Worm (Caenorhabditis elegans) whole organism, L1 larva: Measurements from ENCODE around the gene T13C5.2.

ENCODE experiments used
- C04F5.9 ChIP-seq: sonication (generic microtip); optimal IDR thresholded peaks from 2 replicates; lab custom pipeline; 2016; ENCODE audit warnings: missing genetic modification characterization, missing compliant biosample characterization
- C16A3.4 ChIP-seq: fragments of 150-350 bp; optimal IDR thresholded peaks from 2 replicates; lab custom pipeline; 2014; ENCODE audit warnings: missing biosample characterization, missing genetic modification characterization
- F16B12.6 ChIP-seq: fragments of 150-350 bp; optimal IDR thresholded peaks from 2 replicates; lab custom pipeline; 2014; ENCODE audit warnings: missing biosample characterization, missing genetic modification characterization
- blmp-1 ChIP-seq: fragments of 150-350 bp; optimal IDR thresholded peaks from 2 replicates; lab custom pipeline; 2014; ENCODE audit warnings: missing biosample characterization, missing genetic modification characterization
- ceh-82 ChIP-seq, 3 experiments: fragments of 150-350 bp in 1 of 3; sonication (generic microtip) in 2 of 3; optimal IDR thresholded peaks; 2 replicates each; lab custom pipeline; 2014 to 2017; ENCODE audit warnings: missing biosample characterization in 3 of 3, missing genetic modification characterization in 3 of 3
- ceh-88 ChIP-seq: fragments of 200-800 bp; sonication (Bioruptor generic); IDR thresholded peaks from 2 replicates; pipeline ENCODE4 v1.3.6; 2022; ENCODE audit warnings: missing genetic modification characterization, missing compliant biosample characterization
- ceh-90 ChIP-seq: sonication (generic microtip); optimal IDR thresholded peaks from 2 replicates; lab custom pipeline; 2016; ENCODE audit warnings: missing genetic modification characterization, missing compliant biosample characterization
- dpl-1 ChIP-seq, 3 experiments: fragments of 150-350 bp in 2 of 3; sonication (generic microtip) in 1 of 3; optimal IDR thresholded peaks; 2 replicates each; lab custom pipeline; 2014 to 2017; ENCODE audit warnings: missing biosample characterization in 3 of 3, missing genetic modification characterization in 3 of 3, missing genetic modification reagents in 3 of 3
- dsc-1 ChIP-seq: sonication (generic microtip); optimal IDR thresholded peaks from 2 replicates; lab custom pipeline; 2016; ENCODE audit warnings: mild to moderate bottlenecking, missing genetic modification characterization, missing compliant biosample characterization
- efl-1 ChIP-seq, 4 experiments: fragments of 150-350 bp; optimal IDR thresholded peaks in 3 of 4; peaks in 1 of 4; 1 replicate in 1 of 4; 2 replicates in 3 of 4; lab custom pipeline; 2014; ENCODE audit warnings: missing biosample characterization in 2 of 4, missing genetic modification characterization in 2 of 4, missing genetic modification reagents in 2 of 4
- efl-3 ChIP-seq: fragments of 200-800 bp; sonication (Bioruptor generic); optimal IDR thresholded peaks from 2 replicates; lab custom pipeline; 2018; ENCODE audit warnings: mild to moderate bottlenecking, missing genetic modification characterization, missing compliant biosample characterization
- egl-27 ChIP-seq, 2 experiments: fragments of 150-350 bp in 1 of 2; sonication (generic microtip); optimal IDR thresholded peaks; 3 replicates each; lab custom pipeline; 2017 to 2018; ENCODE audit warnings: missing biosample characterization in 2 of 2, missing genetic modification characterization in 2 of 2, missing genetic modification reagents in 2 of 2
- elt-2 ChIP-seq: sonication (generic microtip); optimal IDR thresholded peaks from 2 replicates; lab custom pipeline; 2016; ENCODE audit warnings: missing genetic modification characterization, mild to moderate bottlenecking, inconsistent platforms, missing compliant biosample characterization, missing genetic modification reagents
- ets-5 ChIP-seq: fragments of 200-800 bp; sonication (Bioruptor generic); IDR thresholded peaks from 2 replicates; pipeline ENCODE4 v1.3.6; 2022; ENCODE audit warnings: missing genetic modification characterization, missing compliant biosample characterization
- fkh-8 ChIP-seq: sonication (generic microtip); optimal IDR thresholded peaks from 2 replicates; lab custom pipeline; 2016; ENCODE audit warnings: mild to moderate bottlenecking, missing genetic modification characterization, missing compliant biosample characterization
- fos-1 ChIP-seq: fragments of 150-350 bp; optimal IDR thresholded peaks from 2 replicates; lab custom pipeline; 2014; ENCODE audit warnings: missing biosample characterization, missing genetic modification characterization
- grh-1 ChIP-seq: fragments of 200-800 bp; sonication (Bioruptor generic); IDR thresholded peaks from 2 replicates; pipeline ENCODE4 v1.3.6; 2022; ENCODE audit warnings: missing genetic modification reagents, missing genetic modification characterization, missing compliant biosample characterization
- hlh-17 ChIP-seq: fragments of 200-800 bp; sonication (Bioruptor generic); optimal IDR thresholded peaks from 2 replicates; lab custom pipeline; 2018; ENCODE audit warnings: missing genetic modification characterization, mild to moderate bottlenecking, missing compliant biosample characterization, moderate library complexity, borderline replicate concordance
- hlh-4 ChIP-seq: sonication (generic microtip); optimal IDR thresholded peaks from 2 replicates; lab custom pipeline; 2016; ENCODE audit warnings: mild to moderate bottlenecking, missing genetic modification characterization, missing compliant biosample characterization
- irx-1 ChIP-seq: sonication (generic microtip); optimal IDR thresholded peaks from 2 replicates; lab custom pipeline; 2016; ENCODE audit warnings: missing genetic modification characterization, missing compliant biosample characterization
- isw-1 ChIP-seq: fragments of 200-800 bp; sonication (Bioruptor generic); IDR thresholded peaks from 2 replicates; pipeline ENCODE4 v1.3.6; 2022; ENCODE audit warnings: missing genetic modification characterization, missing compliant biosample characterization
- lin-13 ChIP-seq: fragments of 150-350 bp; optimal IDR thresholded peaks from 2 replicates; lab custom pipeline; 2014; ENCODE audit warnings: missing biosample characterization, missing genetic modification reagents, missing genetic modification characterization
- lin-14 ChIP-seq: fragments of 200-800 bp; sonication (Bioruptor generic); optimal IDR thresholded peaks from 2 replicates; lab custom pipeline; 2018; ENCODE audit warnings: mild to moderate bottlenecking, missing genetic modification characterization, moderate library complexity, missing compliant biosample characterization
- lin-15B ChIP-seq: fragments of 150-350 bp; sonication (generic microtip); optimal IDR thresholded peaks from 3 replicates; lab custom pipeline; 2014; ENCODE audit warnings: missing biosample characterization, missing genetic modification characterization
- lin-35 ChIP-seq, 2 experiments: fragments of 150-350 bp; optimal IDR thresholded peaks; 2 replicates each; lab custom pipeline; 2014; ENCODE audit warnings: missing biosample characterization in 2 of 2, missing genetic modification characterization in 2 of 2, missing genetic modification reagents in 2 of 2
- lin-39 ChIP-seq: fragments of 150-350 bp; optimal IDR thresholded peaks from 2 replicates; lab custom pipeline; 2014; ENCODE audit warnings: missing biosample characterization, missing genetic modification reagents, missing genetic modification characterization
- lir-3 ChIP-seq: sonication (generic microtip); optimal IDR thresholded peaks from 2 replicates; lab custom pipeline; 2016; ENCODE audit warnings: mild to moderate bottlenecking, missing genetic modification characterization, moderate library complexity, missing compliant biosample characterization; ENCODE audit not compliant: poor library complexity
- mab-9 ChIP-seq: fragments of 200-800 bp; sonication (Bioruptor generic); IDR thresholded peaks from 2 replicates; pipeline ENCODE4 v1.3.6; 2022; ENCODE audit warnings: missing genetic modification reagents, missing genetic modification characterization, missing compliant biosample characterization
- mdl-1 ChIP-seq, 2 experiments: fragments of 150-350 bp; optimal IDR thresholded peaks; 2 replicates each; lab custom pipeline; 2014 to 2017; ENCODE audit warnings: missing biosample characterization in 2 of 2, missing genetic modification characterization in 2 of 2, inconsistent platforms in 1 of 2
- nhr-20 ChIP-seq: sonication (generic microtip); optimal IDR thresholded peaks from 2 replicates; lab custom pipeline; 2016; ENCODE audit warnings: mild to moderate bottlenecking, missing genetic modification characterization, missing compliant biosample characterization
- nhr-237 ChIP-seq: fragments of 150-350 bp; optimal IDR thresholded peaks from 2 replicates; lab custom pipeline; 2014; ENCODE audit warnings: missing biosample characterization, missing genetic modification characterization
- nhr-28 ChIP-seq: fragments of 150-350 bp; optimal IDR thresholded peaks from 2 replicates; lab custom pipeline; 2014; ENCODE audit warnings: missing biosample characterization, missing genetic modification characterization
- nhr-85 ChIP-seq: sonication (generic microtip); peaks from one replicate; lab custom pipeline; 2016; ENCODE audit warnings: missing genetic modification characterization, inconsistent platforms, missing compliant biosample characterization
- pag-3 ChIP-seq: sonication (generic microtip); optimal IDR thresholded peaks from 2 replicates; lab custom pipeline; 2017; ENCODE audit warnings: missing genetic modification characterization, mild to moderate bottlenecking, missing compliant biosample characterization, antibody characterized with exemption, borderline replicate concordance; ENCODE audit not compliant: insufficient read depth
- pax-3 ChIP-seq: fragments of 200-800 bp; sonication (Bioruptor generic); optimal IDR thresholded peaks from 2 replicates; lab custom pipeline; 2018; ENCODE audit warnings: mild to moderate bottlenecking, missing genetic modification characterization, moderate library complexity, missing compliant biosample characterization
- skn-1 ChIP-seq: fragments of 150-350 bp; optimal IDR thresholded peaks from 2 replicates; lab custom pipeline; 2014; ENCODE audit warnings: missing biosample characterization, missing genetic modification characterization
- snpc-4 ChIP-seq: fragments of 150-350 bp; optimal IDR thresholded peaks from 2 replicates; lab custom pipeline; 2014; ENCODE audit warnings: missing biosample characterization, missing genetic modification characterization
- snu-23 ChIP-seq: sonication (generic microtip); optimal IDR thresholded peaks from 2 replicates; lab custom pipeline; 2016; ENCODE audit warnings: missing genetic modification characterization, missing compliant biosample characterization
- sox-4 ChIP-seq: sonication (generic microtip); optimal IDR thresholded peaks from 2 replicates; lab custom pipeline; 2016; ENCODE audit warnings: missing genetic modification characterization, missing compliant biosample characterization
- sptf-1 ChIP-seq: fragments of 150-350 bp; optimal IDR thresholded peaks from 2 replicates; lab custom pipeline; 2014; ENCODE audit warnings: missing biosample characterization, missing genetic modification characterization
- tbx-2 ChIP-seq: sonication (generic microtip); optimal IDR thresholded peaks from 2 replicates; lab custom pipeline; 2016; ENCODE audit warnings: missing genetic modification characterization, missing compliant biosample characterization
- tlp-1 ChIP-seq: fragments of 150-350 bp; optimal IDR thresholded peaks from 2 replicates; lab custom pipeline; 2014; ENCODE audit warnings: missing biosample characterization, missing genetic modification characterization
- unc-86 ChIP-seq: sonication (generic microtip); optimal IDR thresholded peaks from 2 replicates; lab custom pipeline; 2016; ENCODE audit warnings: missing genetic modification characterization, missing compliant biosample characterization
- unc-98 ChIP-seq: fragments of 200-800 bp; sonication (Bioruptor generic); IDR thresholded peaks from 2 replicates; pipeline ENCODE4 v1.3.6; 2022; ENCODE audit warnings: missing genetic modification characterization, missing compliant biosample characterization
- xbp-1 ChIP-seq: sonication (generic microtip); optimal IDR thresholded peaks from 2 replicates; lab custom pipeline; 2016; ENCODE audit warnings: missing genetic modification characterization, missing compliant biosample characterization
- zip-4 ChIP-seq: fragments of 200-800 bp; sonication (Bioruptor generic); optimal IDR thresholded peaks from 2 replicates; lab custom pipeline; 2018; ENCODE audit warnings: mild to moderate bottlenecking, missing genetic modification characterization, moderate library complexity, missing compliant biosample characterization
- ztf-11 ChIP-seq, 2 experiments: sonication (generic microtip); optimal IDR thresholded peaks; 2 replicates each; lab custom pipeline; 2016 to 2017; ENCODE audit warnings: missing genetic modification characterization in 2 of 2, missing biosample characterization in 1 of 2, missing compliant biosample characterization in 1 of 2
- ztf-4 ChIP-seq: fragments of 150-350 bp; optimal IDR thresholded peaks from 2 replicates; lab custom pipeline; 2014; ENCODE audit warnings: missing biosample characterization, missing genetic modification characterization

The T13C5.2 gene

ce11 chrX:6207687-6208088 is 22.9 kb downstream of the T13C5.2 start, which contains the start of gene T13C5.6 (continued):
- TF ChIP-seq nhr-237 (no peak), sox-4 (tag; lab: Kevin White, UChicago) (peak; percentile 89), C16A3.4 (tag; lab: Kevin White, UChicago) (peak; percentile 93), ceh-82 (tag; optimal IDR thresholded peaks at IDR 0.05; lab: Kevin White, UChicago) (peak; percentile 52 to 85 (median 81)), blmp-1 (peak; percentile 62), elt-2 (peak; percentile 79), nhr-28 (tag; lab: Kevin White, UChicago) (no peak), mdl-1 (tag; optimal IDR thresholded peaks at IDR 0.05; lab: Kevin White, UChicago) (peak in 1 of 2 experiments; percentile 87), nhr-20 (tag; lab: Kevin White, UChicago) (peak; percentile 93), pax-3 (tag; lab: Kevin White, UChicago) (peak; percentile 83), lin-13 (GFP tag; lab: Kevin White, UChicago) (peak; percentile 70), ceh-90 (tag; lab: Kevin White, UChicago) (peak; percentile 81), mab-9 (peak; percentile 85), pag-3 (tag; lab: Kevin White, UChicago) (no peak), ets-5 (GFP tag; lab: Robert Waterston, UW) (no peak), isw-1 (peak; percentile 70), lin-15B (tag; lab: Kevin White, UChicago) (peak; percentile 17), zip-4 (GFP tag; lab: Kevin White, UChicago) (peak; percentile 63), nhr-85 (peak; percentile 93), lir-3 (peak; percentile 96), ztf-11 (tag; optimal IDR thresholded peaks at IDR 0.05; lab: Kevin White, UChicago) (peak in 1 of 2 experiments; percentile 86), lin-14 (peak; percentile 92), ztf-4 (peak; percentile 81), grh-1 (GFP tag; lab: Robert Waterston, UW) (peak; percentile 59), sptf-1 (no peak), dsc-1 (tag; lab: Kevin White, UChicago) (peak; percentile 92), tlp-1 (no peak), C04F5.9 (tag; lab: Kevin White, UChicago) (peak; percentile 63), fos-1 (tag; lab: Kevin White, UChicago) (peak; percentile 67), tbx-2 (peak; percentile 91), fkh-8 (peak; percentile 88), skn-1 (peak; percentile 86), ceh-88 (peak; percentile 64), snpc-4 (tag; lab: Kevin White, UChicago) (peak; percentile 57), lin-35 (GFP tag; optimal IDR thresholded peaks at IDR 0.05; lab: Kevin White, UChicago) (peak; percentile 69 to 85), unc-86 (tag; lab: Kevin White, UChicago) (peak; percentile 83), hlh-17 (GFP tag; lab: Kevin White, UChicago) (no peak), efl-1 (optimal IDR thresholded peaks at IDR 0.05; lab: Kevin White, UChicago) (peak; percentile 64 to 66), efl-1 (GFP tag; optimal IDR thresholded peaks at IDR 0.05 in 1 of 2; lab: Kevin White, UChicago) (peak; percentile 52 to 96), egl-27 (tag; optimal IDR thresholded peaks at IDR 0.05; lab: Kevin White, UChicago) (no peak), snu-23 (GFP tag; lab: Kevin White, UChicago) (peak; percentile 95), irx-1 (peak; percentile 88), hlh-4 (tag; lab: Kevin White, UChicago) (no peak), F16B12.6 (tag; lab: Kevin White, UChicago) (no peak), xbp-1 (tag; lab: Kevin White, UChicago) (peak; percentile 97), efl-3 (GFP tag; lab: Kevin White, UChicago) (no peak), dpl-1 (GFP tag; optimal IDR thresholded peaks at IDR 0.05; lab: Kevin White, UChicago) (peak in 2 of 3 experiments; percentile 44 to 45), unc-98 (0 out of 2 replicates have a peak, but pooled peaks have one; percentile 20), lin-39 (tag; lab: Kevin White, UChicago) (peak; percentile 72)
